Worm (Caenorhabditis elegans) whole organism, young adult: ENCODE results near the gene C18D4.4.

ENCODE experiments used
- B0261.1 ChIP-seq: sonication (generic microtip); optimal IDR thresholded peaks from 2 replicates; lab custom pipeline; 2016; ENCODE audit warnings: mild to moderate bottlenecking, missing genetic modification characterization, moderate library complexity, missing compliant biosample characterization
- K12H6.12 ChIP-seq: fragments of 200-800 bp; sonication (Bioruptor generic); optimal IDR thresholded peaks from 2 replicates; lab custom pipeline; 2018; ENCODE audit warnings: mild to moderate bottlenecking, missing genetic modification characterization, missing compliant biosample characterization
- atf-7 ChIP-seq: sonication (generic microtip); optimal IDR thresholded peaks from 2 replicates; lab custom pipeline; 2017; ENCODE audit warnings: mild to moderate bottlenecking, missing genetic modification characterization, missing compliant biosample characterization
- lin-35 ChIP-seq, 3 experiments: fragments of 150-350 bp in 2 of 3; sonication (generic microtip) in 1 of 3; optimal IDR thresholded peaks; 2 replicates each; lab custom pipeline; 2014 to 2018; ENCODE audit warnings: missing biosample characterization in 3 of 3, missing genetic modification characterization in 3 of 3, missing genetic modification reagents in 3 of 3
- lsl-1 ChIP-seq: fragments of 200-800 bp; sonication (Bioruptor generic); optimal IDR thresholded peaks from 2 replicates; lab custom pipeline; 2018; ENCODE audit warnings: mild to moderate bottlenecking, missing genetic modification characterization, moderate library complexity, missing compliant biosample characterization
- lsy-27 ChIP-seq: sonication (generic microtip); optimal IDR thresholded peaks from 2 replicates; lab custom pipeline; 2017; ENCODE audit warnings: missing genetic modification characterization, mild to moderate bottlenecking, missing compliant biosample characterization, antibody characterized with exemption, missing genotype, borderline replicate concordance; ENCODE audit not compliant: insufficient read depth
- mel-28 ChIP-seq: sonication (generic microtip); optimal IDR thresholded peaks from 2 replicates; lab custom pipeline; 2016; ENCODE audit warnings: borderline replicate concordance, mild to moderate bottlenecking, missing genetic modification characterization, missing compliant biosample characterization
- nfya-1 ChIP-seq: sonication (generic microtip); optimal IDR thresholded peaks from 2 replicates; lab custom pipeline; 2017; ENCODE audit warnings: antibody characterized with exemption, missing compliant biosample characterization, missing genetic modification characterization, borderline replicate concordance; ENCODE audit not compliant: insufficient read depth
- nhr-120 ChIP-seq: fragments of 200-800 bp; sonication (Bioruptor generic); IDR thresholded peaks from 2 replicates; pipeline ENCODE4 v1.3.6; 2022; ENCODE audit warnings: missing genetic modification characterization, missing compliant biosample characterization
- pha-4 ChIP-seq: fragments of 150-350 bp; sonication (generic microtip); optimal IDR thresholded peaks from 2 replicates; lab custom pipeline; 2014; ENCODE audit warnings: missing biosample characterization, missing genetic modification reagents, missing genetic modification characterization
- unc-62 ChIP-seq: fragments of 150-350 bp; optimal IDR thresholded peaks from 2 replicates; lab custom pipeline; 2014; ENCODE audit warnings: missing biosample characterization, missing genetic modification reagents, missing genetic modification characterization

- no peak for TF ChIP-seq lsl-1
- TF ChIP-seq lsy-27 (tag; lab: Kevin White, UChicago), result no peak
- TF ChIP-seq nhr-120 (GFP tag; lab: Robert Waterston, UW), result no peak
- TF ChIP-seq unc-62 (GFP tag; lab: Kevin White, UChicago), result no peak
- no peak for TF ChIP-seq K12H6.12 (tag; lab: Kevin White, UChicago)
- no peak for TF ChIP-seq B0261.1 (tag; lab: Kevin White, UChicago)
- no peak for TF ChIP-seq pha-4
- no peak for TF ChIP-seq mel-28 (tag; lab: Kevin White, UChicago)
- TF ChIP-seq lin-35 (GFP tag; optimal IDR thresholded peaks at IDR 0.05; lab: Kevin White, UChicago), result no peak
- TF ChIP-seq atf-7 (tag; lab: Kevin White, UChicago), result no peak
- no peak for TF ChIP-seq nfya-1 (tag; lab: Kevin White, UChicago)
These were observed 35.2 kb downstream of the C18D4.4 start, which contains the start of gene srh-118 for ce11 chrV:17496071-17496470.
